Worm (Caenorhabditis elegans) whole organism, L3 larva: ENCODE data around the gene sdz-37.

Experiments
- R02D3.7 ChIP-seq: fragments of 150-350 bp; optimal IDR thresholded peaks from 2 replicates; lab custom pipeline; 2014; ENCODE audit warnings: missing biosample characterization, missing genetic modification characterization
- ZK546.5 ChIP-seq: sonication (generic microtip); optimal IDR thresholded peaks from 2 replicates; lab custom pipeline; 2017; ENCODE audit warnings: missing biosample characterization, missing genetic modification characterization
- ceh-16 ChIP-seq: sonication (generic microtip); optimal IDR thresholded peaks from 2 replicates; lab custom pipeline; 2017; ENCODE audit warnings: missing biosample characterization, missing genetic modification characterization
- ceh-28 ChIP-seq: fragments of 150-350 bp; optimal IDR thresholded peaks from 2 replicates; lab custom pipeline; 2014; ENCODE audit warnings: missing biosample characterization, missing genetic modification reagents, missing genetic modification characterization
- ceh-9 ChIP-seq: sonication (generic microtip); optimal IDR thresholded peaks from 2 replicates; lab custom pipeline; 2018; ENCODE audit warnings: missing biosample characterization, missing genetic modification characterization
- egl-27 ChIP-seq: sonication (generic microtip); optimal IDR thresholded peaks from 4 replicates; lab custom pipeline; 2017; ENCODE audit warnings: missing biosample characterization, missing genetic modification reagents, missing genetic modification characterization
- elt-1 ChIP-seq: fragments of 150-350 bp; optimal IDR thresholded peaks from 2 replicates; lab custom pipeline; 2014; ENCODE audit warnings: missing biosample characterization, missing genetic modification characterization
- elt-3 ChIP-seq, 3 experiments: fragments of 150-350 bp in 1 of 3; sonication (generic microtip) in 2 of 3; optimal IDR thresholded peaks; 2 replicates in 2 of 3; 4 replicates in 1 of 3; lab custom pipeline; 2014 to 2017; ENCODE audit warnings: missing biosample characterization in 3 of 3, missing genetic modification characterization in 3 of 3
- fkh-10 ChIP-seq: sonication (generic microtip); optimal IDR thresholded peaks from 2 replicates; lab custom pipeline; 2017; ENCODE audit warnings: missing biosample characterization, missing genetic modification reagents, missing genetic modification characterization
- fkh-2 ChIP-seq: fragments of 150-350 bp; optimal IDR thresholded peaks from 2 replicates; lab custom pipeline; 2014; ENCODE audit warnings: missing biosample characterization, missing genetic modification reagents, missing genetic modification characterization
- fos-1 ChIP-seq: fragments of 150-350 bp; optimal IDR thresholded peaks from 2 replicates; lab custom pipeline; 2014; ENCODE audit warnings: missing biosample characterization, missing genetic modification characterization
- hmg-11 ChIP-seq: sonication (generic microtip); optimal IDR thresholded peaks from 2 replicates; lab custom pipeline; 2016; ENCODE audit warnings: missing genetic modification characterization, missing compliant biosample characterization
- jun-1 ChIP-seq: fragments of 150-350 bp; optimal IDR thresholded peaks from 2 replicates; lab custom pipeline; 2014; ENCODE audit warnings: missing biosample characterization, missing genetic modification reagents, missing genetic modification characterization
- lin-15B ChIP-seq: fragments of 150-350 bp; optimal IDR thresholded peaks from 2 replicates; lab custom pipeline; 2014; ENCODE audit warnings: missing biosample characterization, missing genetic modification characterization
- lin-39 ChIP-seq: fragments of 150-350 bp; optimal IDR thresholded peaks from 2 replicates; lab custom pipeline; 2018; ENCODE audit warnings: missing biosample characterization, missing genetic modification reagents, missing genetic modification characterization
- lsy-12 ChIP-seq: sonication (generic microtip); optimal IDR thresholded peaks from 2 replicates; lab custom pipeline; 2016; ENCODE audit warnings: mild to moderate bottlenecking, missing genetic modification characterization, missing compliant biosample characterization
- mdl-1 ChIP-seq: fragments of 150-350 bp; optimal IDR thresholded peaks from 2 replicates; lab custom pipeline; 2014; ENCODE audit warnings: missing biosample characterization, missing genetic modification characterization
- mml-1 ChIP-seq: fragments of 150-350 bp; sonication (generic microtip); optimal IDR thresholded peaks from 3 replicates; lab custom pipeline; 2014; ENCODE audit warnings: missing biosample characterization, missing genetic modification characterization
- nfya-1 ChIP-seq: sonication (generic microtip); optimal IDR thresholded peaks from 2 replicates; lab custom pipeline; 2017; ENCODE audit warnings: missing genetic modification characterization, mild to moderate bottlenecking, missing compliant biosample characterization, antibody characterized with exemption, moderate library complexity; ENCODE audit not compliant: insufficient read depth
- nhr-11 ChIP-seq: fragments of 150-350 bp; optimal IDR thresholded peaks from 2 replicates; lab custom pipeline; 2014; ENCODE audit warnings: missing biosample characterization, missing genetic modification characterization
- nhr-12 ChIP-seq: fragments of 150-350 bp; optimal IDR thresholded peaks from 2 replicates; lab custom pipeline; 2014; ENCODE audit warnings: missing biosample characterization, missing genetic modification characterization
- nhr-237 ChIP-seq: fragments of 150-350 bp; optimal IDR thresholded peaks from 2 replicates; lab custom pipeline; 2014; ENCODE audit warnings: missing biosample characterization, missing genetic modification characterization
- nhr-25 ChIP-seq: sonication (generic microtip); optimal IDR thresholded peaks from 2 replicates; lab custom pipeline; 2017; ENCODE audit warnings: missing biosample characterization, missing genetic modification characterization
- nhr-43 ChIP-seq: sonication (generic microtip); optimal IDR thresholded peaks from 2 replicates; lab custom pipeline; 2016; ENCODE audit warnings: mild to moderate bottlenecking, missing genetic modification characterization, missing compliant biosample characterization; ENCODE audit not compliant: poor library complexity, severe bottlenecking
- nhr-67 ChIP-seq: fragments of 150-350 bp; optimal IDR thresholded peaks from 2 replicates; lab custom pipeline; 2014; ENCODE audit warnings: missing biosample characterization, missing genetic modification characterization
- nhr-77 ChIP-seq: fragments of 150-350 bp; optimal IDR thresholded peaks from 2 replicates; lab custom pipeline; 2014; ENCODE audit warnings: missing biosample characterization, missing genetic modification characterization
- pha-4 ChIP-seq: fragments of 150-350 bp; optimal IDR thresholded peaks from 2 replicates; lab custom pipeline; 2014; ENCODE audit warnings: missing biosample characterization, missing genetic modification reagents, missing genetic modification characterization
- pqm-1 ChIP-seq: fragments of 150-350 bp; optimal IDR thresholded peaks from 2 replicates; lab custom pipeline; 2017; ENCODE audit warnings: missing biosample characterization, missing genetic modification characterization, inconsistent platforms
- skn-1 ChIP-seq: fragments of 150-350 bp; optimal IDR thresholded peaks from 2 replicates; lab custom pipeline; 2014; ENCODE audit warnings: missing biosample characterization, missing genetic modification characterization
- snpc-4 ChIP-seq: fragments of 150-350 bp; optimal IDR thresholded peaks from 2 replicates; lab custom pipeline; 2014; ENCODE audit warnings: missing biosample characterization, missing genetic modification characterization
- tbx-2 ChIP-seq: sonication (generic microtip); optimal IDR thresholded peaks from 2 replicates; lab custom pipeline; 2016; ENCODE audit warnings: mild to moderate bottlenecking, missing genetic modification characterization, missing compliant biosample characterization
- unc-62 ChIP-seq: fragments of 150-350 bp; sonication (generic microtip); optimal IDR thresholded peaks from 4 replicates; lab custom pipeline; 2014; ENCODE audit warnings: missing biosample characterization, missing genetic modification reagents, missing genetic modification characterization
- zag-1 ChIP-seq: fragments of 150-350 bp; optimal IDR thresholded peaks from 2 replicates; lab custom pipeline; 2014; ENCODE audit warnings: missing biosample characterization, missing genetic modification characterization
- ztf-4 ChIP-seq: fragments of 150-350 bp; optimal IDR thresholded peaks from 2 replicates; lab custom pipeline; 2014; ENCODE audit warnings: missing biosample characterization, missing genetic modification characterization

sdz-37 gene

ce11 chrII:10464230-10464920 is at the start of gene sdz-37, which contains the start of gene ZK673.6:
Gene sdz-37 (plus strand): TSS chrII:10464870.
Gene ZK673.6 (minus strand): TSS chrII:10464330.
- no peak for TF ChIP-seq pqm-1
- TF ChIP-seq fkh-10: no peak
- TF ChIP-seq pha-4 (tag; lab: Kevin White, UChicago): no peak
- TF ChIP-seq nhr-11 (tag; lab: Kevin White, UChicago): no peak
- TF ChIP-seq nhr-25 (tag; lab: Kevin White, UChicago): no peak
- TF ChIP-seq, all 47 proteins: peak for 0

DNA sequence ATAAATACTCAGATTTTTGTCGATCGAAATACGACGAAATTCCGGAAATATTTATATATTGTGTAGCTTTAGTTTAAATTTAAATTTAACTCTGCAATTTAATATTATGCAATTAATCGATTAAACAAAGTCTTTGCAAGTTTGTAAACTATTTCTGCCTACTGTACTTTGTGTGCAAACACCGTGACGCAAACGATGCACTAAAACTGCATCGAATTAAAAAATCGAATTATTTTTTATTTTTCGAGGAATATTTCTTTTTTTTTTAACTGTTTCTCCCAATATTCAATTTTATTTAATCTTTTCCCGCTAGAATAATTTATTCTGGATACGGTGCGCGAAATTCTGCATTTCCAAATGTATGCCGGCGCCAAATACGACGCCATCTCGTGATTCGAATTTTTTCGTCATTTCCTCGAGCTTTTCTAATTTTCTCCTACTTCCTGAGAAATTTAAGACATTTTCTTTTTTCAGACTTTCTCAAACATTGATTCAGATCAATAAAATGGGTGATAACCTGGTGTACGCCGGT is 48.3 kb upstream of the sdz-37 start, which contains the start of gene eif-2A:
TSS of gene eif-2A (plus strand) at position 469 of the 532 bp plus-strand sequence.
- no peak for TF ChIP-seq fos-1 (tag; lab: Kevin White, UChicago)
- TF ChIP-seq pha-4 (tag; lab: Kevin White, UChicago): peak; percentile 44
- TF ChIP-seq lin-15B: peak; percentile 27
- peak; percentile 51 for TF ChIP-seq nfya-1 (tag; lab: Kevin White, UChicago)

DNA sequence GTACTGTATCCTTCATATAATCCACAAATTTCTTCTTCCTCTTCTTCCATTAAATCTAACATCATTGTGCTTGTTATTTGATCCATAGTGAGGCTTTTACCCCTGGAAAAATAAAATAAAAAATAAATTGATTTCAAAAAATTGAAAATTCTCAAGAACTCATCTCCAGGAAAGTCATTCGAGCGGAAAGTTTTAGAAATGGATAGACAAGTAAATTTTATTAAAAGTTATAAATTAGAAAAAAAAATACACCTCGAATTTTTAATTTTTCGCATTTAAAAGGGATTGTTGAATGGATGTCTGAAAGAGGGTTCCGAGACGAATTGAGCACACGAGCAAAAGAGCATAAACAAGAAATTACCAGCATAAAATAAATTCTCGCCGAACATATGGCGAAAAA is 42.7 kb upstream of the sdz-37 start, which contains the start of gene frpr-21:
TSS of gene frpr-21 (minus strand) at position 101 of the 400 bp plus-strand sequence.
- TF ChIP-seq skn-1 (tag; lab: Kevin White, UChicago): no peak
- TF ChIP-seq pqm-1: no peak
- no peak for TF ChIP-seq egl-27
- TF ChIP-seq fos-1 (tag; lab: Kevin White, UChicago): no peak
- no peak for TF ChIP-seq nhr-25 (tag; lab: Kevin White, UChicago)
- no peak for TF ChIP-seq lsy-12 (tag; lab: Kevin White, UChicago)
- TF ChIP-seq nhr-237 (tag; lab: Kevin White, UChicago): no peak
- TF ChIP-seq nfya-1 (tag; lab: Kevin White, UChicago): no peak
- no peak for TF ChIP-seq ceh-16 (tag; lab: Kevin White, UChicago)
- no peak for TF ChIP-seq snpc-4 (tag; lab: Kevin White, UChicago)
- no peak for TF ChIP-seq nhr-12 (tag; lab: Kevin White, UChicago)

ce11 chrII:10435836-10436235 is 28.8 kb upstream of the sdz-37 start, which contains the start of gene cut-4:
Gene cut-4 (plus strand): TSS chrII:10436136.
- no peak for TF ChIP-seq elt-1
- no peak for TF ChIP-seq tbx-2 (tag; lab: Kevin White, UChicago)
- no peak for TF ChIP-seq nhr-77 (tag; lab: Kevin White, UChicago)
- TF ChIP-seq pqm-1: no peak
- no peak for TF ChIP-seq nhr-67 (tag; lab: Kevin White, UChicago)
- no peak for TF ChIP-seq nhr-43 (tag; lab: Kevin White, UChicago)
- TF ChIP-seq ZK546.5 (tag; lab: Kevin White, UChicago): no peak
- no peak for TF ChIP-seq zag-1
- TF ChIP-seq ceh-9 (tag; lab: Kevin White, UChicago): no peak
- no peak for TF ChIP-seq elt-3 (tag; optimal IDR thresholded peaks at IDR 0.05; lab: Kevin White, UChicago)
- TF ChIP-seq unc-62 (GFP tag; lab: Kevin White, UChicago): no peak
- no peak for TF ChIP-seq mml-1 (tag; lab: Kevin White, UChicago)
- TF ChIP-seq nhr-237 (tag; lab: Kevin White, UChicago): no peak
- no peak for TF ChIP-seq lin-15B
- no peak for TF ChIP-seq ceh-28 (tag; lab: Kevin White, UChicago)
- TF ChIP-seq, all 47 proteins: peak for 0

- TF ChIP-seq pqm-1 (no peak), tbx-2 (tag; lab: Kevin White, UChicago) (no peak), fkh-2 (tag; lab: Kevin White, UChicago) (no peak), elt-1 (no peak), nhr-11 (tag; lab: Kevin White, UChicago) (no peak)
These were observed 26.8 kb upstream of the sdz-37 start for ce11 chrII:10437840-10438239.

- no peak for TF ChIP-seq nhr-237 (tag; lab: Kevin White, UChicago)
- TF ChIP-seq hmg-11 (tag; lab: Kevin White, UChicago): no peak
- no peak for TF ChIP-seq ztf-4 (tag; lab: Kevin White, UChicago)
- no peak for TF ChIP-seq nfya-1 (tag; lab: Kevin White, UChicago)
- TF ChIP-seq fkh-10: no peak
- TF ChIP-seq jun-1 (tag; lab: Kevin White, UChicago): no peak
- TF ChIP-seq nhr-77 (tag; lab: Kevin White, UChicago): no peak
- no peak for TF ChIP-seq egl-27
- TF ChIP-seq lin-39: no peak
- TF ChIP-seq ceh-9 (tag; lab: Kevin White, UChicago): no peak
- TF ChIP-seq nhr-11 (tag; lab: Kevin White, UChicago): no peak
- no peak for TF ChIP-seq skn-1 (tag; lab: Kevin White, UChicago)
- TF ChIP-seq lsy-12 (tag; lab: Kevin White, UChicago): no peak
- TF ChIP-seq ceh-28 (tag; lab: Kevin White, UChicago): no peak
- no peak for TF ChIP-seq elt-1
- no peak for TF ChIP-seq pqm-1
- TF ChIP-seq R02D3.7 (tag; lab: Kevin White, UChicago): no peak
- TF ChIP-seq ZK546.5 (tag; lab: Kevin White, UChicago): no peak
- no peak for TF ChIP-seq nhr-43 (tag; lab: Kevin White, UChicago)
- no peak for TF ChIP-seq mdl-1 (tag; lab: Kevin White, UChicago)
These were observed 24.7 kb upstream of the sdz-37 start, which contains the start of gene E04D5.4 for ce11 chrII:10439976-10440375. Gene E04D5.4 (plus strand): TSS chrII:10440276.
